Worm (Caenorhabditis elegans): ENCODE results near the gene K08D12.3.

DNA sequence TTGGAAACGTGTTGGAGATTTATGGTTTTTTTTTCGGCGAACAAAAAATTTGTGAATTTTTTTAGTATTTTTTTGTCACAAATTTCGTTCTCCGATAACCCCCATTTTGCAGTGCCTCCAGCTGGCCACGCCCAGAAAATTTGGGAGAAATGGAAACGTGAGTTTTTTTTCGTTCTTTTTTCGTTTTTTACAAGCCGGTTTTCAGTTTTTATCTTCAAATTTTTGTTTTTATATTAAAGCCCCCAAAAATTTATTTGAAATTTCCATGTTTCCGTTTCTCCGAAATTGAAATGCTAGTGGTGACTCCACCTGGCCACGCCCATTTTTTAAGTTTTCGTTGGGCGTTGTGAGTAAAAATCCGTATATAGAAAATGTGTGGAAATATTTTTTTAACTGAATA, 22.9 kb upstream of the K08D12.3 start:
- TF ChIP-seq elt-2 (tag; optimal IDR thresholded peaks at IDR 0.05), result peak; percentile 78
- TF ChIP-seq npax-4 (tag; optimal IDR thresholded peaks at IDR 0.05), result no peak
- peak; percentile 89 for TF ChIP-seq zip-5 (tag; optimal IDR thresholded peaks at IDR 0.05)
- no peak for TF ChIP-seq ceh-9 (tag; optimal IDR thresholded peaks at IDR 0.05)
- no peak for TF ChIP-seq nfya-1 (tag; optimal IDR thresholded peaks at IDR 0.05)
- no peak for TF ChIP-seq dve-1 (tag; optimal IDR thresholded peaks at IDR 0.05)
